Fruit fly (Drosophila melanogaster) whole organism, prepupa: ENCODE results near the gene Prosbeta3.

Experiments
- Blimp-1 ChIP-seq: fragments of 200-800 bp; sonication (Bioruptor generic); optimal IDR thresholded peaks from 3 replicates; lab custom pipeline; 2017; ENCODE audit warnings: missing biosample characterization, missing genetic modification characterization, mild to moderate bottlenecking, moderate library complexity, missing genetic modification reagents
- CG10669 ChIP-seq: fragments of 200-800 bp; sonication (Bioruptor generic); optimal IDR thresholded peaks from 3 replicates; lab custom pipeline; 2018; ENCODE audit warnings: missing biosample characterization, mild to moderate bottlenecking, missing genetic modification characterization, moderate library complexity
- CG11294 ChIP-seq: fragments of 200-800 bp; sonication (Bioruptor generic); IDR thresholded peaks from 2 replicates; pipeline ENCODE4 v1.3.6; 2022; ENCODE audit warnings: missing biosample characterization, missing genetic modification characterization
- CG11902 ChIP-seq: fragments of 200-800 bp; sonication (Bioruptor generic); optimal IDR thresholded peaks from 3 replicates; lab custom pipeline; 2016; ENCODE audit warnings: missing biosample characterization, missing genetic modification characterization
- CG15336 ChIP-seq: fragments of 200-800 bp; sonication (Bioruptor generic); IDR thresholded peaks from 2 replicates; pipeline ENCODE4 v1.3.6; 2022; ENCODE audit warnings: missing biosample characterization, missing genetic modification characterization
- CG16779 ChIP-seq: fragments of 200-800 bp; sonication (Bioruptor generic); optimal IDR thresholded peaks from 3 replicates; lab custom pipeline; 2017; ENCODE audit warnings: missing biosample characterization, mild to moderate bottlenecking, missing genetic modification characterization
- CG3032 ChIP-seq: fragments of 200-800 bp; optimal IDR thresholded peaks from 2 replicates; lab custom pipeline; 2019; ENCODE audit warnings: missing biosample characterization, mild to moderate bottlenecking, missing genetic modification characterization, moderate library complexity
- CG31627 ChIP-seq: fragments of 200-800 bp; sonication (Bioruptor generic); optimal IDR thresholded peaks from 3 replicates; lab custom pipeline; 2016; ENCODE audit warnings: missing biosample characterization, missing genetic modification characterization
- CG32006 ChIP-seq: fragments of 200-800 bp; sonication (Bioruptor generic); optimal IDR thresholded peaks from 3 replicates; lab custom pipeline; 2017; ENCODE audit warnings: missing biosample characterization, mild to moderate bottlenecking, missing genetic modification characterization
- CG34406 ChIP-seq: fragments of 200-800 bp; sonication (Bioruptor generic); optimal IDR thresholded peaks from 3 replicates; lab custom pipeline; 2016; ENCODE audit warnings: missing biosample characterization, missing genetic modification characterization
- CG3919 ChIP-seq: fragments of 200-800 bp; sonication (Bioruptor generic); optimal IDR thresholded peaks from 3 replicates; lab custom pipeline; 2016; ENCODE audit warnings: missing biosample characterization, missing genetic modification characterization
- CG6276 ChIP-seq: fragments of 200-800 bp; sonication (Bioruptor generic); optimal IDR thresholded peaks from 2 replicates; lab custom pipeline; 2017; ENCODE audit warnings: missing biosample characterization, mild to moderate bottlenecking, missing genetic modification characterization
- CG6792 ChIP-seq: fragments of 200-800 bp; sonication (Bioruptor generic); optimal IDR thresholded peaks from 3 replicates; lab custom pipeline; 2016; ENCODE audit warnings: missing biosample characterization, missing genetic modification characterization
- CG6808 ChIP-seq: fragments of 200-800 bp; sonication (Bioruptor generic); optimal IDR thresholded peaks from 3 replicates; lab custom pipeline; 2017; ENCODE audit warnings: missing biosample characterization, missing genetic modification characterization, mild to moderate bottlenecking, moderate library complexity, missing genetic modification reagents
- CG6854 ChIP-seq: fragments of 200-800 bp; sonication (Bioruptor generic); optimal IDR thresholded peaks from 2 replicates; lab custom pipeline; 2017; ENCODE audit warnings: missing biosample characterization, mild to moderate bottlenecking, missing genetic modification characterization
- CG7368 ChIP-seq: fragments of 200-800 bp; sonication (Bioruptor generic); optimal IDR thresholded peaks from 3 replicates; lab custom pipeline; 2016; ENCODE audit warnings: missing biosample characterization, missing genetic modification characterization
- CG8119 ChIP-seq: fragments of 200-800 bp; sonication (Bioruptor generic); IDR thresholded peaks from 3 replicates; pipeline ENCODE4 v1.3.6; 2022; ENCODE audit warnings: missing biosample characterization, missing genetic modification characterization
- CG8319 ChIP-seq: fragments of 200-800 bp; sonication (Bioruptor generic); optimal IDR thresholded peaks from 3 replicates; lab custom pipeline; 2016; ENCODE audit warnings: missing biosample characterization, missing genetic modification characterization
- CG9139 ChIP-seq: fragments of 200-800 bp; sonication (Bioruptor generic); optimal IDR thresholded peaks from 3 replicates; lab custom pipeline; 2017; ENCODE audit warnings: missing biosample characterization, mild to moderate bottlenecking, missing genetic modification characterization
- Eip75B ChIP-seq: fragments of 200-800 bp; sonication (Bioruptor generic); optimal IDR thresholded peaks from 3 replicates; lab custom pipeline; 2016; ENCODE audit warnings: missing biosample characterization, missing genetic modification characterization
- Eip93F ChIP-seq: fragments of 200-800 bp; sonication (Bioruptor generic); optimal IDR thresholded peaks from 2 replicates; lab custom pipeline; 2016; ENCODE audit warnings: missing biosample characterization, mild to moderate bottlenecking, missing genetic modification characterization
- Gug ChIP-seq: fragments of 200-800 bp; sonication (Bioruptor generic); IDR thresholded peaks from 2 replicates; pipeline ENCODE4 v1.3.6; 2022; ENCODE audit warnings: missing biosample characterization, missing genetic modification characterization
- Hr38 ChIP-seq: sonication (Bioruptor generic); optimal IDR thresholded peaks from 2 replicates; lab custom pipeline; 2016; ENCODE audit warnings: missing biosample characterization, missing genetic modification characterization
- Hr39 ChIP-seq: fragments of 200-800 bp; sonication (Bioruptor generic); optimal IDR thresholded peaks from 2 replicates; lab custom pipeline; 2016; ENCODE audit warnings: missing biosample characterization, missing genetic modification characterization
- Hr4 ChIP-seq: fragments of 200-800 bp; sonication (Bioruptor generic); optimal IDR thresholded peaks from 3 replicates; lab custom pipeline; 2016; ENCODE audit warnings: missing biosample characterization, missing genetic modification characterization
- Lpt ChIP-seq: fragments of 200-800 bp; sonication (Bioruptor generic); optimal IDR thresholded peaks from 3 replicates; lab custom pipeline; 2016; ENCODE audit warnings: missing biosample characterization, missing genetic modification characterization
- Met ChIP-seq: fragments of 200-800 bp; sonication (Bioruptor generic); optimal IDR thresholded peaks from 3 replicates; lab custom pipeline; 2016; ENCODE audit warnings: missing biosample characterization, missing genetic modification characterization
- OdsH ChIP-seq: fragments of 200-800 bp; sonication (Bioruptor generic); optimal IDR thresholded peaks from 3 replicates; lab custom pipeline; 2016; ENCODE audit warnings: missing biosample characterization, missing genetic modification characterization
- Sox102F ChIP-seq: fragments of 200-800 bp; sonication (Bioruptor generic); optimal IDR thresholded peaks from 2 replicates; lab custom pipeline; 2016; ENCODE audit warnings: missing biosample characterization, mild to moderate bottlenecking, missing genetic modification characterization
- Sox14 ChIP-seq: fragments of 200-800 bp; sonication (Bioruptor generic); optimal IDR thresholded peaks from 3 replicates; lab custom pipeline; 2016; ENCODE audit warnings: missing biosample characterization, missing genetic modification characterization
- Sox15 ChIP-seq: fragments of 200-800 bp; sonication (Bioruptor generic); optimal IDR thresholded peaks from 3 replicates; lab custom pipeline; 2016; ENCODE audit warnings: missing biosample characterization, missing genetic modification characterization
- achi ChIP-seq: fragments of 200-800 bp; sonication (Bioruptor generic); optimal IDR thresholded peaks from 3 replicates; lab custom pipeline; 2016; ENCODE audit warnings: missing biosample characterization, missing genetic modification characterization
- acj6 ChIP-seq: fragments of 200-800 bp; sonication (Bioruptor generic); optimal IDR thresholded peaks from 3 replicates; lab custom pipeline; 2016; ENCODE audit warnings: missing biosample characterization, missing genetic modification characterization
- cyc ChIP-seq: fragments of 200-800 bp; sonication (Bioruptor generic); optimal IDR thresholded peaks from 3 replicates; lab custom pipeline; 2016; ENCODE audit warnings: missing biosample characterization, missing genetic modification characterization
- dac ChIP-seq: fragments of 200-800 bp; sonication (Bioruptor generic); optimal IDR thresholded peaks from 2 replicates; lab custom pipeline; 2017; ENCODE audit warnings: missing biosample characterization, mild to moderate bottlenecking, missing genetic modification characterization
- dsx ChIP-seq: fragments of 200-800 bp; optimal IDR thresholded peaks from 3 replicates; lab custom pipeline; 2019; ENCODE audit warnings: missing biosample characterization, mild to moderate bottlenecking, missing genetic modification characterization, moderate library complexity; ENCODE audit not compliant: poor library complexity, severe bottlenecking
- esn ChIP-seq: fragments of 200-800 bp; sonication (Bioruptor generic); optimal IDR thresholded peaks from 2 replicates; lab custom pipeline; 2016; ENCODE audit warnings: missing biosample characterization, mild to moderate bottlenecking, missing genetic modification characterization, moderate library complexity
- fd59A ChIP-seq: fragments of 200-800 bp; sonication (Bioruptor generic); optimal IDR thresholded peaks from 2 replicates; lab custom pipeline; 2017; ENCODE audit warnings: missing biosample characterization, mild to moderate bottlenecking, missing genetic modification characterization, missing genetic modification reagents
- fd85E ChIP-seq: fragments of 200-800 bp; sonication (Bioruptor generic); optimal IDR thresholded peaks from 3 replicates; lab custom pipeline; 2016; ENCODE audit warnings: missing biosample characterization, missing genetic modification characterization
- fkh ChIP-seq: fragments of 200-800 bp; sonication (Bioruptor generic); optimal IDR thresholded peaks from 3 replicates; lab custom pipeline; 2017; ENCODE audit warnings: missing biosample characterization, mild to moderate bottlenecking, missing genetic modification characterization, moderate library complexity
- lz ChIP-seq: fragments of 200-800 bp; sonication (Bioruptor generic); optimal IDR thresholded peaks from 3 replicates; lab custom pipeline; 2016; ENCODE audit warnings: missing biosample characterization, missing genetic modification characterization
- net ChIP-seq: fragments of 200-800 bp; sonication (Bioruptor generic); optimal IDR thresholded peaks from 3 replicates; lab custom pipeline; 2016; ENCODE audit warnings: missing biosample characterization, missing genetic modification characterization
- pdm3 ChIP-seq: fragments of 200-800 bp; sonication (Bioruptor generic); optimal IDR thresholded peaks from 3 replicates; lab custom pipeline; 2016; ENCODE audit warnings: missing biosample characterization, missing genetic modification characterization
- ss ChIP-seq, 2 experiments: fragments of 200-800 bp; sonication (Bioruptor generic); optimal IDR thresholded peaks; 2 replicates in 1 of 2; 3 replicates in 1 of 2; lab custom pipeline; 2017 to 2018; ENCODE audit warnings: mild to moderate bottlenecking in 2 of 2, missing biosample characterization in 2 of 2, missing genetic modification characterization in 2 of 2, moderate library complexity in 1 of 2
- svp ChIP-seq: fragments of 200-800 bp; sonication (Bioruptor generic); peaks from one replicate; lab custom pipeline; 2016; ENCODE audit warnings: missing biosample characterization, missing genetic modification characterization

Prosbeta3 gene

DNA sequence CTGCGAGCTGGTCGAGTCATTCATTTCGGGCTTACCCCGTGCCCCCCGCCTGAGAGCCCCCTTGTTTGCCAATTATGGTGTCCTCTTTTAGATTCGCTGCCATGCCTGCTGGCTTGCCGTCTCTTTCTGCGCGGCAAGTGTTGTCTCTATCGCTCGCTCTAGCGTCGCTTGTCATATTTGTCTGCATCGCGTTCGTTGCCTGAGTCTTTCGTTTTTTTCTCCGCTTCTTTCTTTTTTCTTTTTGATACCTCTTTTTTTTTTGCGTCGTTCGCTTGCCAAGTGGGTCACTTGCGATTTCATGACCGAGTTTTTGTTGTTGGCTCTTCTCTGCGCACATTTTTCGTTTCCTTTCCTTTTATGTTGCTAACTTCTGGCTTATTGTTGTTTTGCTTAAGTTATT, 34.2 kb downstream of the Prosbeta3 start (continued):
- TF ChIP-seq CG6276 (GFP tag; lab: Kevin White, UChicago) (peak; percentile 73), CG9139 (no peak), fkh (GFP tag; lab: Kevin White, UChicago) (no peak), CG6792 (GFP tag; lab: Kevin White, UChicago) (no peak), pdm3 (GFP tag; lab: Kevin White, UChicago) (no peak), svp (no peak), CG34406 (GFP tag; lab: Kevin White, UChicago) (no peak), cyc (GFP tag; lab: Kevin White, UChicago) (no peak), CG32006 (GFP tag; lab: Kevin White, UChicago) (peak; percentile 41), ss (GFP tag; optimal IDR thresholded peaks at IDR 0.05; lab: Kevin White, UChicago) (peak; percentile 25 to 76), CG11902 (GFP tag; lab: Kevin White, UChicago) (no peak), CG15336 (GFP tag; lab: Robert Waterston, UW) (peak; percentile 64), dac (GFP tag; lab: Kevin White, UChicago) (peak; percentile 38), CG7368 (GFP tag; lab: Kevin White, UChicago) (no peak), dsx (GFP tag; lab: Kevin White, UChicago) (peak; percentile 13), Gug (GFP tag; lab: Robert Waterston, UW) (no peak), CG11294 (GFP tag; lab: Robert Waterston, UW) (no peak), Sox15 (GFP tag; lab: Kevin White, UChicago) (no peak), Hr39 (GFP tag; lab: Kevin White, UChicago) (no peak), fd85E (GFP tag; lab: Kevin White, UChicago) (no peak), CG6854 (GFP tag; lab: Kevin White, UChicago) (peak; percentile 13)

DNA sequence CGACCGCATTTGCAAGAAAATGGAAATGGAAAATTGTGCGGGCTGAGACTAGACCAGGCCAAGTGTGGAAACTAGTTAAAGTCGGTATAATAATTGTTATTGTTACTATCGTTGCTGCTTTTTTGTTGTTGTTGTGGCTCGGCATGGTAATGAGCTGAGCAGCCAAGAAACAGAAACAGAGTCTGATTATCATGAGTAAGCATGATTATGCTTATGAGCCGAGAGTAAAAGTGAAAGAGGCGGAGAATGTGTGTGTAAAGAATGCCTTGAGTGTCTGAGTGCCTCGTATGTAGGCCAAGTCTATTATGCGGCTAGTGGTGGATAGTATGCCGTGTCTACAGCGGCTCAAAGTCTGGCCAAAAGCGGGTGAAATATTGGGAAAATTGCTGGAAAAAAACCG, 35.3 kb downstream of the Prosbeta3 start:
- TF ChIP-seq CG11902 (GFP tag; lab: Kevin White, UChicago) (no peak), OdsH (GFP tag; lab: Kevin White, UChicago) (no peak), net (GFP tag; lab: Kevin White, UChicago) (no peak), CG8119 (GFP tag; lab: Robert Waterston, UW) (no peak), cyc (GFP tag; lab: Kevin White, UChicago) (no peak), CG6792 (GFP tag; lab: Kevin White, UChicago) (no peak), CG6276 (GFP tag; lab: Kevin White, UChicago) (no peak), CG3032 (no peak), CG10669 (GFP tag; lab: Kevin White, UChicago) (no peak), lz (no peak), Hr39 (GFP tag; lab: Kevin White, UChicago) (no peak), fkh (GFP tag; lab: Kevin White, UChicago) (no peak), CG15336 (GFP tag; lab: Robert Waterston, UW) (no peak), Eip93F (GFP tag; lab: Kevin White, UChicago) (no peak), CG31627 (no peak), CG32006 (GFP tag; lab: Kevin White, UChicago) (no peak), CG16779 (tag; lab: Kevin White, UChicago) (no peak), CG8319 (GFP tag; lab: Kevin White, UChicago) (no peak), CG6808 (no peak)

DNA sequence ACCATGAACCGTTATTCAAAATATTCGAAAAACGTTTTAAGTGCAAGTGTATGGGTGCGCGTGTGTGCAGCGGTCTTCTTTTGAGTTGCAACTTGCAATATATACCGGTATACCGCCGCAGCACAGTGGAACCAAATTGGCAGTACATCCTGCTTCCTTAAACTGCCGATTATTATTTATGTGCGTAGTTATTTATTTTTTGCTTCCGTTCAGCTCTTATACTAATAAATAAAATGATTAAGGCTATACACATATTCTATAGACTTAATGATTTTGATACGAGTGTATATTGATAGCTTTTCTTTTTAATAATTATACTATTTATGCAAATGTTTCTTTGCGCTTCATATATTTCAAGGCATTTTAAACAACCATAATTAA, 36.1 kb downstream of the Prosbeta3 start:
- TF ChIP-seq Sox102F (GFP tag; lab: Kevin White, UChicago) = peak; percentile 28
- TF ChIP-seq ss (GFP tag; optimal IDR thresholded peaks at IDR 0.05; lab: Kevin White, UChicago) = no peak
- TF ChIP-seq CG3919 (GFP tag; lab: Kevin White, UChicago) = no peak
- TF ChIP-seq Eip75B (GFP tag; lab: Kevin White, UChicago) = no peak
- TF ChIP-seq esn (GFP tag; lab: Kevin White, UChicago) = peak; percentile 46
- TF ChIP-seq CG6854 (GFP tag; lab: Kevin White, UChicago) = no peak
- no peak for TF ChIP-seq Sox14 (GFP tag; lab: Kevin White, UChicago)
- no peak for TF ChIP-seq fd85E (GFP tag; lab: Kevin White, UChicago)
- TF ChIP-seq svp = peak; percentile 76
- TF ChIP-seq Eip93F (GFP tag; lab: Kevin White, UChicago) = no peak
- TF ChIP-seq achi (GFP tag; lab: Kevin White, UChicago) = no peak
- TF ChIP-seq CG7368 (GFP tag; lab: Kevin White, UChicago) = no peak
- TF ChIP-seq CG9139 = no peak
- TF ChIP-seq Hr4 (GFP tag; lab: Kevin White, UChicago) = peak; percentile 13
- no peak for TF ChIP-seq CG34406 (GFP tag; lab: Kevin White, UChicago)
- TF ChIP-seq CG11294 (GFP tag; lab: Robert Waterston, UW) = no peak
- no peak for TF ChIP-seq Gug (GFP tag; lab: Robert Waterston, UW)
- TF ChIP-seq Lpt (GFP tag; lab: Kevin White, UChicago) = no peak
- TF ChIP-seq Hr38 (GFP tag; lab: Kevin White, UChicago) = no peak
- no peak for TF ChIP-seq CG3032
- TF ChIP-seq CG11902 (GFP tag; lab: Kevin White, UChicago) = no peak
- TF ChIP-seq acj6 (GFP tag; lab: Kevin White, UChicago) = peak; percentile 13
- no peak for TF ChIP-seq fd59A (GFP tag; lab: Kevin White, UChicago)
- TF ChIP-seq CG16779 (tag; lab: Kevin White, UChicago) = no peak
- peak; percentile 20 for TF ChIP-seq OdsH (GFP tag; lab: Kevin White, UChicago)
- TF ChIP-seq Met (GFP tag; lab: Kevin White, UChicago) = peak; percentile 57
- TF ChIP-seq Blimp-1 (GFP tag; lab: Kevin White, UChicago) = no peak
